Fruit fly (Drosophila melanogaster): ENCODE measurements around the gene Smn.

Smn gene

dm6 chr3L:16567495-16567894, 13.9 kb downstream of the Smn start (continued):
- TF ChIP-seq phol (tag; optimal IDR thresholded peaks at IDR 0.05) (peak; percentile 79), tx (GFP tag; optimal IDR thresholded peaks at IDR 0.05) (no peak), CG7357 (GFP tag; IDR thresholded peaks at IDR 0.05) (no peak), Med (GFP tag) (peak; percentile 39), Side (GFP tag; optimal IDR thresholded peaks at IDR 0.05) (no peak), CG18619 (GFP tag; optimal IDR thresholded peaks at IDR 0.05) (peak; percentile 47), Dbx (GFP tag; IDR thresholded peaks at IDR 0.05) (no peak), CG18011 (GFP tag; optimal IDR thresholded peaks at IDR 0.05) (no peak), ind (GFP tag; optimal IDR thresholded peaks at IDR 0.05) (peak; percentile 27), Awh (GFP tag; IDR thresholded peaks at IDR 0.05) (no peak), Mes4 (GFP tag; optimal IDR thresholded peaks at IDR 0.05) (no peak), CG4820 (GFP tag; optimal IDR thresholded peaks at IDR 0.05) (peak; percentile 48), CG1647 (GFP tag; optimal IDR thresholded peaks at IDR 0.05) (no peak), pum (GFP tag; optimal IDR thresholded peaks at IDR 0.05) (no peak), hb (GFP tag; IDR thresholded peaks at IDR 0.05; ENCODE audit: partially characterized antibody) (no peak), CG4360 (GFP tag; IDR thresholded peaks at IDR 0.05) (peak; percentile 37; the same call in 1 of the 2 replicates), CG9609 (GFP tag; optimal IDR thresholded peaks at IDR 0.05) (no peak), BEAF-32 (GFP tag; optimal IDR thresholded peaks at IDR 0.05) (no peak), ems (GFP tag; optimal IDR thresholded peaks at IDR 0.05) (no peak), CG34376 (GFP tag; optimal IDR thresholded peaks at IDR 0.05) (no peak), CG18764 (GFP tag; optimal IDR thresholded peaks at IDR 0.05) (peak; percentile 46), Taf1 (GFP tag; IDR thresholded peaks at IDR 0.05) (no peak), CG4404 (GFP tag; IDR thresholded peaks at IDR 0.05) (no peak), Doc3 (GFP tag; IDR thresholded peaks at IDR 0.05; ENCODE audit: partially characterized antibody) (no peak), CG16813 (GFP tag; IDR thresholded peaks at IDR 0.05; ENCODE audit: partially characterized antibody) (no peak), Hsf (GFP tag; optimal IDR thresholded peaks at IDR 0.05) (peak; percentile 25), ac (GFP tag; optimal IDR thresholded peaks at IDR 0.05) (no peak), cato (GFP tag; optimal IDR thresholded peaks at IDR 0.05; ENCODE audit: borderline replicate concordance) (peak; percentile 6), CG6254 (GFP tag; optimal IDR thresholded peaks at IDR 0.05) (peak; percentile 65), Dp (GFP tag; optimal IDR thresholded peaks at IDR 0.05) (no peak), ftz-f1 (GFP tag; optimal IDR thresholded peaks at IDR 0.05) (no peak), caup (GFP tag; optimal IDR thresholded peaks at IDR 0.05; ENCODE audit: severe bottlenecking) (no peak), Dref (GFP tag; IDR thresholded peaks at IDR 0.05) (no peak), Myb (GFP tag; optimal IDR thresholded peaks at IDR 0.05) (no peak), NfI (GFP tag; optimal IDR thresholded peaks at IDR 0.05) (peak; percentile 36), Kr (GFP tag; optimal IDR thresholded peaks at IDR 0.05) (no peak), Oaz (GFP tag; IDR thresholded peaks at IDR 0.05) (peak; percentile 47; the same call in 1 of the 2 replicates), NC2α (GFP tag; optimal IDR thresholded peaks at IDR 0.05) (no peak), ase (GFP tag; IDR thresholded peaks at IDR 0.05) (no peak), B-H2 (GFP tag; optimal IDR thresholded peaks at IDR 0.05) (no peak), CG11696 (GFP tag; IDR thresholded peaks at IDR 0.05) (no peak), ash1 (GFP tag; optimal IDR thresholded peaks at IDR 0.05) (no peak), seq (GFP tag; IDR thresholded peaks at IDR 0.05) (peak; percentile 60; the same call in 1 of the 2 replicates), ab (GFP tag; optimal IDR thresholded peaks at IDR 0.05) (no peak), Ets65A (GFP tag) (peak; percentile 36), dati (GFP tag; IDR thresholded peaks at IDR 0.05) (no peak), CG3726 (GFP tag; IDR thresholded peaks at IDR 0.05) (no peak), CG13424 (tag; optimal IDR thresholded peaks at IDR 0.05) (peak; percentile 82), amos (GFP tag; IDR thresholded peaks at IDR 0.05; ENCODE audit: partially characterized antibody) (no peak), CG11398 (GFP tag; optimal IDR thresholded peaks at IDR 0.05) (no peak), btn (GFP tag; optimal IDR thresholded peaks at IDR 0.05) (no peak), CG2678 (tag; optimal IDR thresholded peaks at IDR 0.05) (peak; percentile 77)

Data from whole organism, embryonic.